Worm (Caenorhabditis elegans): ENCODE results near the gene F46C5.2.

The F46C5.2 gene

ce11 chrII:8789828-8790558 is 39.1 kb downstream of the F46C5.2 start, which contains the start of gene F07H5.13 (continued):
- TF ChIP-seq gei-8 (GFP tag; optimal IDR thresholded peaks at IDR 0.05) (peak; percentile 28), F44E2.7 (GFP tag; IDR thresholded peaks at IDR 0.05) (0 out of 2 replicates have a peak, but pooled peaks have one; percentile 9), spr-1 (tag; optimal IDR thresholded peaks at IDR 0.05) (peak; percentile 24), nhr-6 (tag; optimal IDR thresholded peaks at IDR 0.05) (peak; percentile 35), rbr-2 (tag; optimal IDR thresholded peaks at IDR 0.05) (peak; percentile 33), Y48G9A.11 (GFP tag; IDR thresholded peaks at IDR 0.05) (no peak), jun-1 (tag; optimal IDR thresholded peaks at IDR 0.05) (no peak), duxl-1 (tag; optimal IDR thresholded peaks at IDR 0.05; ENCODE audit: poor library complexity) (peak; percentile 30), ceh-20 (GFP tag; IDR thresholded peaks at IDR 0.05) (0 out of 2 replicates have a peak, but pooled peaks have one; percentile 33), daf-16 (GFP tag; optimal IDR thresholded peaks at IDR 0.05) (peak in 1 of 2 experiments; percentile 33), daf-16 (tag; optimal IDR thresholded peaks at IDR 0.05) (peak; percentile 57), ceh-28 (tag; optimal IDR thresholded peaks at IDR 0.05) (no peak), snpc-1.2 (GFP tag; IDR thresholded peaks at IDR 0.05) (0 out of 2 replicates have a peak, but pooled peaks have one; percentile 9), nhr-237 (tag; optimal IDR thresholded peaks at IDR 0.05) (no peak), dve-1 (tag; optimal IDR thresholded peaks at IDR 0.05; ENCODE audit: insufficient read depth) (peak; percentile 76), nhr-77 (tag; optimal IDR thresholded peaks at IDR 0.05) (peak; percentile 56), lin-1 (GFP tag; IDR thresholded peaks at IDR 0.05) (no peak), lin-38 (GFP tag; IDR thresholded peaks at IDR 0.05) (peak; percentile 44), arid-1 (GFP tag; conservative IDR thresholded peaks at IDR 0.05) (peak; percentile 56), ama-1 (optimal IDR thresholded peaks at IDR 0.05) (peak; percentile 16), lin-13 (GFP tag; optimal IDR thresholded peaks at IDR 0.05) (peak; percentile 48), sdz-12 (GFP tag; optimal IDR thresholded peaks at IDR 0.05) (peak; percentile 37), nhr-41 (GFP tag; IDR thresholded peaks at IDR 0.05) (no peak), F10B5.3 (tag; optimal IDR thresholded peaks at IDR 0.05) (peak; percentile 0), hlh-11 (tag; optimal IDR thresholded peaks at IDR 0.05) (peak; percentile 21), spr-3 (GFP tag; optimal IDR thresholded peaks at IDR 0.05) (peak; percentile 6)

ce11 chrII:8788752-8789151 is 40.3 kb downstream of the F46C5.2 start:
- TF ChIP-seq spr-3 (GFP tag; optimal IDR thresholded peaks at IDR 0.05) (no peak), dve-1 (tag; optimal IDR thresholded peaks at IDR 0.05; ENCODE audit: insufficient read depth) (peak; percentile 25), ceh-28 (tag; optimal IDR thresholded peaks at IDR 0.05) (no peak), ceh-20 (GFP tag; IDR thresholded peaks at IDR 0.05) (no peak)

- TF ChIP-seq dve-1 (tag; optimal IDR thresholded peaks at IDR 0.05; ENCODE audit: insufficient read depth) (peak; percentile 97), daf-12 (tag; optimal IDR thresholded peaks at IDR 0.05) (no peak), egl-43 (GFP tag; IDR thresholded peaks at IDR 0.05) (peak; percentile 81; the same call in 1 of the 2 replicates), unc-39 (tag; optimal IDR thresholded peaks at IDR 0.05) (no peak), mxl-2 (GFP tag; conservative IDR thresholded peaks at IDR 0.05) (no peak), dpl-1 (GFP tag; optimal IDR thresholded peaks at IDR 0.05) (peak; percentile 78), jun-1 (tag; optimal IDR thresholded peaks at IDR 0.05) (peak; percentile 90), skn-1 (tag; optimal IDR thresholded peaks at IDR 0.05) (peak; percentile 75), lin-1 (GFP tag; IDR thresholded peaks at IDR 0.05) (0 out of 2 replicates have a peak, but pooled peaks have one; percentile 63), tra-1 (GFP tag; IDR thresholded peaks at IDR 0.05) (peak; percentile 88), hif-1 (tag; optimal IDR thresholded peaks at IDR 0.05) (peak in 1 of 2 experiments; percentile 83), ZK546.5 (tag; optimal IDR thresholded peaks at IDR 0.05) (peak in 1 of 2 experiments; percentile 22), spr-3 (GFP tag; optimal IDR thresholded peaks at IDR 0.05) (no peak), nhr-237 (tag; optimal IDR thresholded peaks at IDR 0.05) (no peak), daf-19 (GFP tag; conservative IDR thresholded peaks at IDR 0.05) (peak; percentile 79), dmd-9 (GFP tag; IDR thresholded peaks at IDR 0.05) (no peak), Y48G9A.11 (GFP tag; IDR thresholded peaks at IDR 0.05) (no peak), sdz-12 (GFP tag; optimal IDR thresholded peaks at IDR 0.05) (no peak), R02D3.7 (tag; optimal IDR thresholded peaks at IDR 0.05) (no peak), nhr-6 (tag; optimal IDR thresholded peaks at IDR 0.05) (peak; percentile 89), F26F4.8 (GFP tag; conservative IDR thresholded peaks at IDR 0.05) (no peak), hlh-11 (tag; optimal IDR thresholded peaks at IDR 0.05) (peak; percentile 94), cey-2 (tag; optimal IDR thresholded peaks at IDR 0.05; ENCODE audit: borderline replicate concordance, insufficient read depth) (peak; percentile 52), nhr-42 (GFP tag; IDR thresholded peaks at IDR 0.05) (peak; percentile 80; the same call in 1 of the 2 replicates), pha-4 (GFP tag; IDR thresholded peaks at IDR 0.05) (peak; percentile 62), pha-4 (tag; optimal IDR thresholded peaks at IDR 0.05) (peak; percentile 95), ama-1 (optimal IDR thresholded peaks at IDR 0.05) (peak; percentile 90), daf-16 (GFP tag; optimal IDR thresholded peaks at IDR 0.05) (peak; percentile 64 to 73), daf-16 (tag; optimal IDR thresholded peaks at IDR 0.05) (peak; percentile 99), lim-7 (GFP tag; IDR thresholded peaks at IDR 0.05) (no peak)
These were observed 41.7 kb downstream of the F46C5.2 start for ce11 chrII:8787376-8787775.
